Worm (Caenorhabditis elegans) whole organism, L3 larva: ENCODE measurements around the gene gex-5.

ENCODE experiments used
- R02D3.7 ChIP-seq: fragments of 150-350 bp; optimal IDR thresholded peaks from 2 replicates; lab custom pipeline; 2014; ENCODE audit warnings: missing biosample characterization, missing genetic modification characterization
- ZK546.5 ChIP-seq: sonication (generic microtip); optimal IDR thresholded peaks from 2 replicates; lab custom pipeline; 2017; ENCODE audit warnings: missing biosample characterization, missing genetic modification characterization
- ama-1 ChIP-seq: fragments of 150-350 bp; optimal IDR thresholded peaks from 2 replicates; lab custom pipeline; 2018
- ceh-16 ChIP-seq: sonication (generic microtip); optimal IDR thresholded peaks from 2 replicates; lab custom pipeline; 2017; ENCODE audit warnings: missing biosample characterization, missing genetic modification characterization
- ceh-28 ChIP-seq: fragments of 150-350 bp; optimal IDR thresholded peaks from 2 replicates; lab custom pipeline; 2014; ENCODE audit warnings: missing biosample characterization, missing genetic modification reagents, missing genetic modification characterization
- ceh-82 ChIP-seq: fragments of 150-350 bp; optimal IDR thresholded peaks from 2 replicates; lab custom pipeline; 2014; ENCODE audit warnings: missing biosample characterization, missing genetic modification characterization
- daf-12 ChIP-seq: fragments of 150-350 bp; optimal IDR thresholded peaks from 2 replicates; lab custom pipeline; 2014; ENCODE audit warnings: missing biosample characterization, missing genetic modification reagents, missing genetic modification characterization
- egl-27 ChIP-seq: sonication (generic microtip); optimal IDR thresholded peaks from 4 replicates; lab custom pipeline; 2017; ENCODE audit warnings: missing biosample characterization, missing genetic modification reagents, missing genetic modification characterization
- egl-5 ChIP-seq: fragments of 150-350 bp; optimal IDR thresholded peaks from 2 replicates; lab custom pipeline; 2017; ENCODE audit warnings: missing biosample characterization, missing genetic modification reagents, missing genetic modification characterization, inconsistent platforms
- elt-2 ChIP-seq: sonication (generic microtip); optimal IDR thresholded peaks from 2 replicates; lab custom pipeline; 2016; ENCODE audit warnings: missing genetic modification reagents, mild to moderate bottlenecking, missing genetic modification characterization, missing compliant biosample characterization
- elt-3 ChIP-seq, 3 experiments: fragments of 150-350 bp in 1 of 3; sonication (generic microtip) in 2 of 3; optimal IDR thresholded peaks; 2 replicates in 2 of 3; 4 replicates in 1 of 3; lab custom pipeline; 2014 to 2017; ENCODE audit warnings: missing biosample characterization in 3 of 3, missing genetic modification characterization in 3 of 3
- fkh-10 ChIP-seq: sonication (generic microtip); optimal IDR thresholded peaks from 2 replicates; lab custom pipeline; 2017; ENCODE audit warnings: missing biosample characterization, missing genetic modification reagents, missing genetic modification characterization
- fkh-2 ChIP-seq: fragments of 150-350 bp; optimal IDR thresholded peaks from 2 replicates; lab custom pipeline; 2014; ENCODE audit warnings: missing biosample characterization, missing genetic modification reagents, missing genetic modification characterization
- hmg-11 ChIP-seq: sonication (generic microtip); optimal IDR thresholded peaks from 2 replicates; lab custom pipeline; 2016; ENCODE audit warnings: missing genetic modification characterization, missing compliant biosample characterization
- lin-39 ChIP-seq: fragments of 150-350 bp; optimal IDR thresholded peaks from 2 replicates; lab custom pipeline; 2018; ENCODE audit warnings: missing biosample characterization, missing genetic modification reagents, missing genetic modification characterization
- lsy-12 ChIP-seq: sonication (generic microtip); optimal IDR thresholded peaks from 2 replicates; lab custom pipeline; 2016; ENCODE audit warnings: mild to moderate bottlenecking, missing genetic modification characterization, missing compliant biosample characterization
- mdl-1 ChIP-seq: fragments of 150-350 bp; optimal IDR thresholded peaks from 2 replicates; lab custom pipeline; 2014; ENCODE audit warnings: missing biosample characterization, missing genetic modification characterization
- nhr-11 ChIP-seq: fragments of 150-350 bp; optimal IDR thresholded peaks from 2 replicates; lab custom pipeline; 2014; ENCODE audit warnings: missing biosample characterization, missing genetic modification characterization
- nhr-12 ChIP-seq: fragments of 150-350 bp; optimal IDR thresholded peaks from 2 replicates; lab custom pipeline; 2014; ENCODE audit warnings: missing biosample characterization, missing genetic modification characterization
- nhr-25 ChIP-seq: sonication (generic microtip); optimal IDR thresholded peaks from 2 replicates; lab custom pipeline; 2017; ENCODE audit warnings: missing biosample characterization, missing genetic modification characterization
- nhr-28 ChIP-seq: fragments of 150-350 bp; optimal IDR thresholded peaks from 2 replicates; lab custom pipeline; 2014; ENCODE audit warnings: missing biosample characterization, missing genetic modification characterization
- nhr-43 ChIP-seq: sonication (generic microtip); optimal IDR thresholded peaks from 2 replicates; lab custom pipeline; 2016; ENCODE audit warnings: mild to moderate bottlenecking, missing genetic modification characterization, missing compliant biosample characterization; ENCODE audit not compliant: poor library complexity, severe bottlenecking
- nhr-67 ChIP-seq: fragments of 150-350 bp; optimal IDR thresholded peaks from 2 replicates; lab custom pipeline; 2014; ENCODE audit warnings: missing biosample characterization, missing genetic modification characterization
- nhr-76 ChIP-seq: fragments of 150-350 bp; sonication (generic microtip); optimal IDR thresholded peaks from 5 replicates; lab custom pipeline; 2014; ENCODE audit warnings: missing biosample characterization, missing genetic modification characterization
- pqm-1 ChIP-seq: fragments of 150-350 bp; optimal IDR thresholded peaks from 2 replicates; lab custom pipeline; 2017; ENCODE audit warnings: missing biosample characterization, missing genetic modification characterization, inconsistent platforms
- sea-2 ChIP-seq: fragments of 150-350 bp; sonication (generic microtip); optimal IDR thresholded peaks from 4 replicates; lab custom pipeline; 2014; ENCODE audit warnings: missing biosample characterization, missing genetic modification reagents, missing genetic modification characterization
- tbx-2 ChIP-seq: sonication (generic microtip); optimal IDR thresholded peaks from 2 replicates; lab custom pipeline; 2016; ENCODE audit warnings: mild to moderate bottlenecking, missing genetic modification characterization, missing compliant biosample characterization
- ztf-11 ChIP-seq: fragments of 150-350 bp; optimal IDR thresholded peaks from 2 replicates; lab custom pipeline; 2014; ENCODE audit warnings: missing biosample characterization, missing genetic modification characterization
- ztf-4 ChIP-seq: fragments of 150-350 bp; optimal IDR thresholded peaks from 2 replicates; lab custom pipeline; 2014; ENCODE audit warnings: missing biosample characterization, missing genetic modification characterization

The gex-5 gene

ce11 chrIII:4778003-4778402 lies 3.8 kb downstream of the gex-5 start, which contains the start of gene B0393.7:
Gene B0393.7, minus strand, starts transcription at chrIII:4778103.
- no peak for TF ChIP-seq mdl-1 (tag; lab: Kevin White, UChicago)
- TF ChIP-seq nhr-25 (tag; lab: Kevin White, UChicago): no peak
- TF ChIP-seq lsy-12: no peak

- no peak for TF ChIP-seq tbx-2 (tag; lab: Kevin White, UChicago)
- no peak for TF ChIP-seq ZK546.5 (tag; lab: Kevin White, UChicago)
- no peak for TF ChIP-seq egl-27
- no peak for TF ChIP-seq nhr-25 (tag; lab: Kevin White, UChicago)
- no peak for TF ChIP-seq daf-12 (tag; lab: Kevin White, UChicago)
These were observed 13.7 kb downstream of the gex-5 start for ce11 chrIII:4767869-4768645.

ce11 chrIII:4766842-4767241 lies 14.9 kb downstream of the gex-5 start:
- TF ChIP-seq ztf-4 (tag; lab: Kevin White, UChicago): no peak
- no peak for TF ChIP-seq ama-1 (lab: Kevin White, UChicago)
- TF ChIP-seq nhr-28 (tag; lab: Kevin White, UChicago): no peak
- TF ChIP-seq egl-5 (tag; lab: Kevin White, UChicago): no peak
- TF ChIP-seq sea-2: no peak
- TF ChIP-seq nhr-25 (tag; lab: Kevin White, UChicago): no peak
- TF ChIP-seq fkh-2: no peak
- no peak for TF ChIP-seq nhr-67 (tag; lab: Kevin White, UChicago)
- TF ChIP-seq hmg-11 (tag; lab: Kevin White, UChicago): no peak
- TF ChIP-seq R02D3.7 (tag; lab: Kevin White, UChicago): no peak
- no peak for TF ChIP-seq ztf-11 (tag; lab: Kevin White, UChicago)
- TF ChIP-seq lin-39 (tag; lab: Kevin White, UChicago): no peak

- TF ChIP-seq sea-2: no peak
- no peak for TF ChIP-seq R02D3.7 (tag; lab: Kevin White, UChicago)
- no peak for TF ChIP-seq nhr-12 (tag; lab: Kevin White, UChicago)
- no peak for TF ChIP-seq lin-39 (tag; lab: Kevin White, UChicago)
- no peak for TF ChIP-seq ceh-16
- TF ChIP-seq nhr-43 (tag; lab: Kevin White, UChicago): no peak
- TF ChIP-seq elt-3 (tag; optimal IDR thresholded peaks at IDR 0.05; lab: Kevin White, UChicago): no peak
- no peak for TF ChIP-seq mdl-1 (tag; lab: Kevin White, UChicago)
- no peak for TF ChIP-seq elt-2 (tag; lab: Kevin White, UChicago)
- no peak for TF ChIP-seq nhr-76 (tag; lab: Kevin White, UChicago)
- no peak for TF ChIP-seq pqm-1 (tag; lab: Kevin White, UChicago)
- TF ChIP-seq nhr-28 (tag; lab: Kevin White, UChicago): no peak
These were observed 16.3 kb downstream of the gex-5 start, which contains the start of gene B0393.5 for ce11 chrIII:4765474-4765873. Gene B0393.5, plus strand, starts transcription at chrIII:4765774.

ce11 chrIII:4763509-4763908 lies 18.3 kb downstream of the gex-5 start, which contains the start of gene B0393.4:
Gene B0393.4, minus strand, starts transcription at chrIII:4763609.
- no peak for TF ChIP-seq fkh-2
- no peak for TF ChIP-seq nhr-28 (tag; lab: Kevin White, UChicago)
- no peak for TF ChIP-seq nhr-12 (tag; lab: Kevin White, UChicago)
- TF ChIP-seq tbx-2 (tag; lab: Kevin White, UChicago): no peak
- no peak for TF ChIP-seq fkh-10 (GFP tag; lab: Kevin White, UChicago)

- no peak for TF ChIP-seq R02D3.7 (tag; lab: Kevin White, UChicago)
- no peak for TF ChIP-seq nhr-11 (tag; lab: Kevin White, UChicago)
- no peak for TF ChIP-seq ceh-28
- no peak for TF ChIP-seq ceh-82 (tag; lab: Kevin White, UChicago)
- TF ChIP-seq ZK546.5 (tag; lab: Kevin White, UChicago): no peak
These were observed 18.9 kb downstream of the gex-5 start for ce11 chrIII:4762846-4763245.
